Fruit fly (Drosophila melanogaster) whole organism, larva: Measurements from ENCODE around the gene Hmx.

Experiments
- noc ChIP-seq: fragments of 200-800 bp; sonication (Bioruptor generic); optimal IDR thresholded peaks from 3 replicates; lab custom pipeline; 2019; ENCODE audit warnings: missing biosample characterization, mild to moderate bottlenecking, missing genetic modification characterization, moderate library complexity

The Hmx gene

dm6 chr3R:17609059-17609458 lies 50.3 kb downstream of the Hmx start, which contains the start of gene CG14329:
Gene CG14329 (plus strand): TSS chr3R:17609359.
- no peak for TF ChIP-seq noc (tag; lab: Kevin White, UChicago)

dm6 chr3R:17611411-17611810 lies 52.7 kb downstream of the Hmx start, which contains the start of gene Edg91:
Gene Edg91 (minus strand): TSS chr3R:17611511.
- no peak for TF ChIP-seq noc (tag; lab: Kevin White, UChicago)

dm6 chr3R:17611836-17612235 lies 53.1 kb downstream of the Hmx start:
- no peak for TF ChIP-seq noc (tag; lab: Kevin White, UChicago)

dm6 chr3R:17612587-17612986 lies 53.9 kb downstream of the Hmx start, which contains the start of gene CG34281:
Gene CG34281 (plus strand): TSS chr3R:17612887.
- TF ChIP-seq noc (tag; lab: Kevin White, UChicago): no peak

DNA sequence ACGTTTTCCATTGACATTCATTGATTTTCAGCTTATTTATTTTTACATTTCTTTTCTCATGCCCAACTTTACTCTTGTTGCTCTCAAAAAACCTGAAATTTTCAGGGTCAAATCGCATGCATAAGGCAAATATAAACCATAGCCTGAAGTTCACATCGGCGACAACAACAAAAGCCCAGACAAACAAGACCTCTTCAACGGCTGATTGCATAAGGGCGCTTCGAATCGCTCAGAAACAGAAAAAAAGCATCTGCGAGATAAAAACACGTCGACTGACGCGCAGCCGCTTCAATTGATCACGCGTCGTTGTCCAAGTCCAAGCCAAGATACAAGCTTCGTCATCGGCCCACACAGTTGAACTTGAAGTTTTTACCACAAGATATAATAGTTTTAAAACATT lies 54.8 kb downstream of the Hmx start, which contains the start of gene CG14327:
CG14327 (plus strand) TSS at position 161 of the 400 bp plus-strand sequence.
- no peak for TF ChIP-seq noc (tag; lab: Kevin White, UChicago)

DNA sequence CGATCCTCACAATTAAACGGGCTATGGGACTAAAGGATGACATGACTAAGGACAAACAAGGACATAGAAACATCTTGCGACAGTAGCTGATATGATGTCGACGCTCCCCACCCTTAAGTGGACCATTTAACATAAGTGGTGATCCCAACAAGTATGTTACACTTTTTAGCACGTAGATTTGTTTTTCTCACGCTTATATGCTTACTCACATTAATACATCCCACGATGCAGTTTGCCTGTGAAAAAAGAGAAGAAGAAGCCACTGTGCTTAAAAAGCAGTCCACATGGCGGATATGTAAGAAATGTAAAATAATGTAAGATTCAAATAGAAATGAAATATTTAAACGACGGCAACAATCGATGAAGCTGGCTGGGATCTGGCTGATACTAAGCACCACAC lies 56.3 kb downstream of the Hmx start:
- no peak for TF ChIP-seq noc (tag; lab: Kevin White, UChicago)

dm6 chr3R:17615746-17616145 lies 57.0 kb downstream of the Hmx start:
- TF ChIP-seq noc (tag; lab: Kevin White, UChicago): no peak

dm6 chr3R:17616541-17616940 lies 57.8 kb downstream of the Hmx start:
- TF ChIP-seq noc (tag; lab: Kevin White, UChicago): no peak

DNA sequence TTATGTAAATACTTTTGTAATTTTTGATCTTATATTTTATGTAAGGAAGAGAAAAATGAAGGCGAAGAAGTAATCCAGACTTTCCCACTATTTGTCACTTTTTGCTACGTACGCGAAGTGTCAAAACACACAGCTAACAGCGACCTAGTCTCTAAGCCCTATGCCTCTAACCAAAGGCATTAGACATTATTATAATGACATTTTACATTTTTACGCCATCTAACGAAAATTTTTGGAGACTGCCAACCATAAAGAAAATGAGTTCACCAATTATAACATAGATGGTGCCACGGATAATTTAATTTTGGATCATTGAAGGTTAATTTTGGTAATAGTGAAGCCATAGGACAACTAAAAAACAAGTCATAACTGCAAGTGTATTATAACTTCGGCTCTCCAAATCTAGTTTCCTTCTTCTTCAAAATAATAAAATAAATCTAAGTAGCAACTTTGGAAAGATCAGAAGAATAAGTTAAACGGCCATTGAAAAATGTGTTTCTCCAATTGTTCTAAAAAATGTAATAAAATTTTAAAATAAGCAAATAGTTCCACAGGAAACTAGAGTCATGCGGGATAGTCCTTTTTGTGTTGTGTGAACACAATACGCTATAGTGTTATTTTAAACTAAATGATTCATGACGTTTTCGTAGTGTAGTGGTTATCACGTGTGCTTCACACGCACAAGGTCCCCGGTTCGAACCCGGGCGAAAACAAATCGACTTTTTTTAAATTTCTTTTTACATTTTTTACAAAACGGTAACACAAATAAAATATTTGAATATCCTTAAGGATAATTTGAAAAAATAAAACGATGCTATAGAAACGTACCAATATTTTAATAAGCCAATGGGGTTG lies 58.6 kb downstream of the Hmx start:
- no peak for TF ChIP-seq noc (tag; lab: Kevin White, UChicago)

DNA sequence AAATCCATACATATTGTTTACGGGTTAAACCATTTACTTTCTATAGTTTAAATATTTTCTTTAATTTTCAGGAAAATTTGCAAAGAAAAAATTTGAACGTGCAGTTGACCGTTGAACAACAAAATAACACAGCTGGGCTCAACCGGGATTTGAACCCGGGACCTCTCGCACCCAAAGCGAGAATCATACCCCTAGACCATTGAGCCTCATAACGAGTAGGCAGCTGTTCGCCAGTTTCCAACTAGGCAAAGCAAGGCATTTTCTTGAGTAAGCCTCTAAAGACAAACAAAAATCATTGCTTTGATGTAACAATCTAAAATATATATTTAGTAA lies 59.2 kb downstream of the Hmx start:
- TF ChIP-seq noc (tag; lab: Kevin White, UChicago): no peak
